Fruit fly (Drosophila melanogaster) whole organism, prepupa: ENCODE results near the gene CG6729.

Experiments used
- Blimp-1 ChIP-seq: fragments of 200-800 bp; sonication (Bioruptor generic); optimal IDR thresholded peaks from 3 replicates; lab custom pipeline; 2017; ENCODE audit warnings: missing biosample characterization, missing genetic modification characterization, mild to moderate bottlenecking, moderate library complexity, missing genetic modification reagents
- CG10669 ChIP-seq: fragments of 200-800 bp; sonication (Bioruptor generic); optimal IDR thresholded peaks from 3 replicates; lab custom pipeline; 2018; ENCODE audit warnings: missing biosample characterization, mild to moderate bottlenecking, missing genetic modification characterization, moderate library complexity
- CG11294 ChIP-seq: fragments of 200-800 bp; sonication (Bioruptor generic); IDR thresholded peaks from 2 replicates; pipeline ENCODE4 v1.3.6; 2022; ENCODE audit warnings: missing biosample characterization, missing genetic modification characterization
- CG15336 ChIP-seq: fragments of 200-800 bp; sonication (Bioruptor generic); IDR thresholded peaks from 2 replicates; pipeline ENCODE4 v1.3.6; 2022; ENCODE audit warnings: missing biosample characterization, missing genetic modification characterization
- CG1621 ChIP-seq: fragments of 200-800 bp; sonication (Bioruptor generic); optimal IDR thresholded peaks from 3 replicates; lab custom pipeline; 2018; ENCODE audit warnings: missing biosample characterization, mild to moderate bottlenecking, missing genetic modification characterization
- CG32006 ChIP-seq: fragments of 200-800 bp; sonication (Bioruptor generic); optimal IDR thresholded peaks from 3 replicates; lab custom pipeline; 2017; ENCODE audit warnings: missing biosample characterization, mild to moderate bottlenecking, missing genetic modification characterization
- CG34406 ChIP-seq: fragments of 200-800 bp; sonication (Bioruptor generic); optimal IDR thresholded peaks from 3 replicates; lab custom pipeline; 2016; ENCODE audit warnings: missing biosample characterization, missing genetic modification characterization
- CG3919 ChIP-seq: fragments of 200-800 bp; sonication (Bioruptor generic); optimal IDR thresholded peaks from 3 replicates; lab custom pipeline; 2016; ENCODE audit warnings: missing biosample characterization, missing genetic modification characterization
- CG4318 ChIP-seq: fragments of 200-800 bp; sonication (Bioruptor generic); optimal IDR thresholded peaks from 3 replicates; lab custom pipeline; 2017; ENCODE audit warnings: missing biosample characterization, mild to moderate bottlenecking, missing genetic modification characterization
- CG6163 ChIP-seq: fragments of 200-800 bp; sonication (Bioruptor generic); IDR thresholded peaks from 3 replicates; pipeline ENCODE4 v1.3.6; 2022; ENCODE audit warnings: missing biosample characterization, missing genetic modification characterization
- CG6276 ChIP-seq: fragments of 200-800 bp; sonication (Bioruptor generic); optimal IDR thresholded peaks from 2 replicates; lab custom pipeline; 2017; ENCODE audit warnings: missing biosample characterization, mild to moderate bottlenecking, missing genetic modification characterization
- CG6792 ChIP-seq: fragments of 200-800 bp; sonication (Bioruptor generic); optimal IDR thresholded peaks from 3 replicates; lab custom pipeline; 2016; ENCODE audit warnings: missing biosample characterization, missing genetic modification characterization
- CG7368 ChIP-seq: fragments of 200-800 bp; sonication (Bioruptor generic); optimal IDR thresholded peaks from 3 replicates; lab custom pipeline; 2016; ENCODE audit warnings: missing biosample characterization, missing genetic modification characterization
- CG8119 ChIP-seq: fragments of 200-800 bp; sonication (Bioruptor generic); IDR thresholded peaks from 3 replicates; pipeline ENCODE4 v1.3.6; 2022; ENCODE audit warnings: missing biosample characterization, missing genetic modification characterization
- CG8319 ChIP-seq: fragments of 200-800 bp; sonication (Bioruptor generic); optimal IDR thresholded peaks from 3 replicates; lab custom pipeline; 2016; ENCODE audit warnings: missing biosample characterization, missing genetic modification characterization
- CG9139 ChIP-seq: fragments of 200-800 bp; sonication (Bioruptor generic); optimal IDR thresholded peaks from 3 replicates; lab custom pipeline; 2017; ENCODE audit warnings: missing biosample characterization, mild to moderate bottlenecking, missing genetic modification characterization
- Eip75B ChIP-seq: fragments of 200-800 bp; sonication (Bioruptor generic); optimal IDR thresholded peaks from 3 replicates; lab custom pipeline; 2016; ENCODE audit warnings: missing biosample characterization, missing genetic modification characterization
- Ets96B ChIP-seq: fragments of 200-800 bp; optimal IDR thresholded peaks from 2 replicates; lab custom pipeline; 2019; ENCODE audit warnings: missing biosample characterization, mild to moderate bottlenecking, missing genetic modification characterization, moderate library complexity
- Gug ChIP-seq: fragments of 200-800 bp; sonication (Bioruptor generic); IDR thresholded peaks from 2 replicates; pipeline ENCODE4 v1.3.6; 2022; ENCODE audit warnings: missing biosample characterization, missing genetic modification characterization
- Hr39 ChIP-seq: fragments of 200-800 bp; sonication (Bioruptor generic); optimal IDR thresholded peaks from 2 replicates; lab custom pipeline; 2016; ENCODE audit warnings: missing biosample characterization, missing genetic modification characterization
- Hr4 ChIP-seq: fragments of 200-800 bp; sonication (Bioruptor generic); optimal IDR thresholded peaks from 3 replicates; lab custom pipeline; 2016; ENCODE audit warnings: missing biosample characterization, missing genetic modification characterization
- Lpt ChIP-seq: fragments of 200-800 bp; sonication (Bioruptor generic); optimal IDR thresholded peaks from 3 replicates; lab custom pipeline; 2016; ENCODE audit warnings: missing biosample characterization, missing genetic modification characterization
- Met ChIP-seq: fragments of 200-800 bp; sonication (Bioruptor generic); optimal IDR thresholded peaks from 3 replicates; lab custom pipeline; 2016; ENCODE audit warnings: missing biosample characterization, missing genetic modification characterization
- OdsH ChIP-seq: fragments of 200-800 bp; sonication (Bioruptor generic); optimal IDR thresholded peaks from 3 replicates; lab custom pipeline; 2016; ENCODE audit warnings: missing biosample characterization, missing genetic modification characterization
- Smox ChIP-seq: fragments of 200-800 bp; sonication (Bioruptor generic); optimal IDR thresholded peaks from 3 replicates; lab custom pipeline; 2016; ENCODE audit warnings: missing biosample characterization, missing genetic modification characterization
- Sox15 ChIP-seq: fragments of 200-800 bp; sonication (Bioruptor generic); optimal IDR thresholded peaks from 3 replicates; lab custom pipeline; 2016; ENCODE audit warnings: missing biosample characterization, missing genetic modification characterization
- cyc ChIP-seq: fragments of 200-800 bp; sonication (Bioruptor generic); optimal IDR thresholded peaks from 3 replicates; lab custom pipeline; 2016; ENCODE audit warnings: missing biosample characterization, missing genetic modification characterization
- dsx ChIP-seq: fragments of 200-800 bp; optimal IDR thresholded peaks from 3 replicates; lab custom pipeline; 2019; ENCODE audit warnings: missing biosample characterization, mild to moderate bottlenecking, missing genetic modification characterization, moderate library complexity; ENCODE audit not compliant: poor library complexity, severe bottlenecking
- esn ChIP-seq: fragments of 200-800 bp; sonication (Bioruptor generic); optimal IDR thresholded peaks from 2 replicates; lab custom pipeline; 2016; ENCODE audit warnings: missing biosample characterization, mild to moderate bottlenecking, missing genetic modification characterization, moderate library complexity
- fd59A ChIP-seq: fragments of 200-800 bp; sonication (Bioruptor generic); optimal IDR thresholded peaks from 2 replicates; lab custom pipeline; 2017; ENCODE audit warnings: missing biosample characterization, mild to moderate bottlenecking, missing genetic modification characterization, missing genetic modification reagents
- net ChIP-seq: fragments of 200-800 bp; sonication (Bioruptor generic); optimal IDR thresholded peaks from 3 replicates; lab custom pipeline; 2016; ENCODE audit warnings: missing biosample characterization, missing genetic modification characterization
- salr ChIP-seq, 2 experiments: fragments of 200-800 bp; sonication (Bioruptor generic); optimal IDR thresholded peaks; 3 replicates each; lab custom pipeline; 2016 to 2018; ENCODE audit warnings: missing biosample characterization in 2 of 2, missing genetic modification characterization in 2 of 2, mild to moderate bottlenecking in 1 of 2
- spab ChIP-seq: fragments of 200-800 bp; sonication (Bioruptor generic); optimal IDR thresholded peaks from 2 replicates; lab custom pipeline; 2017; ENCODE audit warnings: missing biosample characterization, mild to moderate bottlenecking, missing genetic modification characterization, missing genetic modification reagents
- ss ChIP-seq, 2 experiments: fragments of 200-800 bp; sonication (Bioruptor generic); optimal IDR thresholded peaks; 2 replicates in 1 of 2; 3 replicates in 1 of 2; lab custom pipeline; 2017 to 2018; ENCODE audit warnings: mild to moderate bottlenecking in 2 of 2, missing biosample characterization in 2 of 2, missing genetic modification characterization in 2 of 2, moderate library complexity in 1 of 2
- topi ChIP-seq: fragments of 200-800 bp; sonication (Bioruptor generic); optimal IDR thresholded peaks from 3 replicates; lab custom pipeline; 2016; ENCODE audit warnings: missing biosample characterization, missing genetic modification characterization
- vri ChIP-seq: fragments of 200-800 bp; sonication (Bioruptor generic); optimal IDR thresholded peaks from 3 replicates; lab custom pipeline; 2016; ENCODE audit warnings: missing biosample characterization, mild to moderate bottlenecking, missing genetic modification characterization

Gene CG6729

dm6 chr2L:10728751-10729150, 15.0 kb downstream of the CG6729 start, which contains the start of gene CG6443:
TSS of gene CG6443 (plus strand) at chr2L:10728978.
- TF ChIP-seq CG10669 = no peak
- no peak for TF ChIP-seq Eip75B (GFP tag; lab: Kevin White, UChicago)
- TF ChIP-seq Ets96B = no peak
- no peak for TF ChIP-seq CG8319 (GFP tag; lab: Kevin White, UChicago)
- no peak for TF ChIP-seq topi (GFP tag; lab: Kevin White, UChicago)

dm6 chr2L:10723903-10724302, 19.8 kb downstream of the CG6729 start, which contains the start of gene CG6431:
TSS of gene CG6431 (plus strand) at chr2L:10724203.
- TF ChIP-seq OdsH (GFP tag; lab: Kevin White, UChicago) (no peak), CG34406 (GFP tag; lab: Kevin White, UChicago) (no peak), CG7368 (GFP tag; lab: Kevin White, UChicago) (no peak), ss (GFP tag; optimal IDR thresholded peaks at IDR 0.05; lab: Kevin White, UChicago) (no peak), CG6276 (no peak), CG9139 (GFP tag; lab: Kevin White, UChicago) (no peak), net (GFP tag; lab: Kevin White, UChicago) (no peak), vri (GFP tag; lab: Kevin White, UChicago) (no peak), salr (GFP tag; optimal IDR thresholded peaks at IDR 0.05; lab: Kevin White, UChicago) (no peak), CG3919 (GFP tag; lab: Kevin White, UChicago) (no peak), CG1621 (tag; lab: Kevin White, UChicago) (no peak), CG8119 (GFP tag; lab: Robert Waterston, UW) (no peak), Met (GFP tag; lab: Kevin White, UChicago) (no peak), Lpt (GFP tag; lab: Kevin White, UChicago) (no peak), Sox15 (GFP tag; lab: Kevin White, UChicago) (no peak), CG11294 (no peak), spab (GFP tag; lab: Kevin White, UChicago) (no peak)

- TF ChIP-seq Smox (GFP tag; lab: Kevin White, UChicago) = no peak
- TF ChIP-seq Hr39 (GFP tag; lab: Kevin White, UChicago) = no peak
- no peak for TF ChIP-seq Blimp-1 (GFP tag; lab: Kevin White, UChicago)
- no peak for TF ChIP-seq Gug (GFP tag; lab: Robert Waterston, UW)
- TF ChIP-seq fd59A (GFP tag; lab: Kevin White, UChicago) = no peak
- no peak for TF ChIP-seq CG6163 (GFP tag; lab: Robert Waterston, UW)
- TF ChIP-seq Eip75B (GFP tag; lab: Kevin White, UChicago) = no peak
- no peak for TF ChIP-seq CG15336
- TF ChIP-seq cyc (GFP tag; lab: Kevin White, UChicago) = no peak
- TF ChIP-seq topi (GFP tag; lab: Kevin White, UChicago) = no peak
- no peak for TF ChIP-seq CG6792 (GFP tag; lab: Kevin White, UChicago)
- TF ChIP-seq CG3919 (GFP tag; lab: Kevin White, UChicago) = no peak
- no peak for TF ChIP-seq dsx (GFP tag; lab: Kevin White, UChicago)
- no peak for TF ChIP-seq CG4318 (GFP tag; lab: Kevin White, UChicago)
- TF ChIP-seq, all 60 proteins: peak for 0
Measured at dm6 chr2L:10721535-10721934, 22.2 kb downstream of the CG6729 start.

dm6 chr2L:10711221-10711620, 32.5 kb downstream of the CG6729 start:
- TF ChIP-seq Eip75B (GFP tag; lab: Kevin White, UChicago) (no peak), Sox15 (GFP tag; lab: Kevin White, UChicago) (no peak), Met (GFP tag; lab: Kevin White, UChicago) (no peak), esn (GFP tag; lab: Kevin White, UChicago) (no peak), Gug (GFP tag; lab: Robert Waterston, UW) (no peak), Hr4 (GFP tag; lab: Kevin White, UChicago) (no peak), CG32006 (no peak), ss (GFP tag; optimal IDR thresholded peaks at IDR 0.05; lab: Kevin White, UChicago) (no peak), CG15336 (no peak), CG34406 (GFP tag; lab: Kevin White, UChicago) (no peak), CG4318 (GFP tag; lab: Kevin White, UChicago) (no peak)
- TF ChIP-seq, all 60 proteins: peak for 0
